Worm (Caenorhabditis elegans) whole organism, late embryonic: ENCODE data around the gene cpt-5.

Experiments used
- dve-1 ChIP-seq: sonication (generic microtip); optimal IDR thresholded peaks from 2 replicates; lab custom pipeline; 2017; ENCODE audit warnings: antibody characterized with exemption, mild to moderate bottlenecking, missing genetic modification characterization, missing compliant biosample characterization
- pag-3 ChIP-seq: sonication (generic microtip); optimal IDR thresholded peaks from 2 replicates; lab custom pipeline; 2016; ENCODE audit warnings: missing compliant biosample characterization, missing genetic modification characterization, borderline replicate concordance

DNA sequence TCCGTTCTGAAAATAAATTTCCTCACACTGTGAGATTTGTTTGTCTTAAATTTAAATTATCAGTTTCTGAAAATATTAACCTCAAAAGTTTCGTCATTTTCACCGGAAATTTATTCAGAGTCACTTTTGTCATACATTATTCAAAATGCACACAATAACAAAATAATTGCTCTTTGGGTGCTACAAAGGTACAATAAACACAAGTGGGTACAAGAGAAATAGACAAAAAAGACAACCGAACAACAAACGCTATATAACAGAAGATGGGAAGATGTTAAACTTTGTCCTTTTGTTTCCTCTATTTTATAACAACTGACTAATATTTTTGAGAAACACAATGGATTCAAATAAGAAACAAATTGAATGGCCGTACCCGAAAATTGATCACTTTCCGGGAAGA lies 3.4 kb upstream of the cpt-5 start:
- TF ChIP-seq pag-3 (tag; lab: Kevin White, UChicago) (no peak), dve-1 (tag; lab: Kevin White, UChicago) (no peak)
